Fruit fly (Drosophila melanogaster): ENCODE measurements around the gene tay.

The tay gene

dm6 chrX:15867863-15868262 lies 19.2 kb downstream of the tay start, which contains the start of gene Gapdh2 (continued):
- peak; percentile 99 for TF ChIP-seq CG9139 (GFP tag; optimal IDR thresholded peaks at IDR 0.05)
- TF ChIP-seq eg (GFP tag; IDR thresholded peaks at IDR 0.05), result peak; percentile 100
- peak; percentile 99 for TF ChIP-seq CG11294 (GFP tag; IDR thresholded peaks at IDR 0.05)
- TF ChIP-seq Ets21C (GFP tag; optimal IDR thresholded peaks at IDR 0.05), result peak; percentile 98
- TF ChIP-seq achi (GFP tag; optimal IDR thresholded peaks at IDR 0.05), result peak; percentile 99
- peak; percentile 99 for TF ChIP-seq Sox14 (GFP tag; optimal IDR thresholded peaks at IDR 0.05)
- peak; percentile 100 for TF ChIP-seq CG6276 (GFP tag; optimal IDR thresholded peaks at IDR 0.05)
- peak; percentile 99 for TF ChIP-seq dsx (GFP tag; optimal IDR thresholded peaks at IDR 0.05; ENCODE audit: poor library complexity, severe bottlenecking)
- peak; percentile 99 for TF ChIP-seq Eip75B (GFP tag; optimal IDR thresholded peaks at IDR 0.05)
- peak; percentile 99 for TF ChIP-seq cyc (GFP tag; optimal IDR thresholded peaks at IDR 0.05)
- TF ChIP-seq spab (GFP tag; optimal IDR thresholded peaks at IDR 0.05), result peak; percentile 99
- peak; percentile 100 for TF ChIP-seq Sox102F (GFP tag; optimal IDR thresholded peaks at IDR 0.05)

- peak; percentile 2 for TF ChIP-seq fkh (GFP tag; optimal IDR thresholded peaks at IDR 0.05)
- no peak for TF ChIP-seq CG11902 (GFP tag; optimal IDR thresholded peaks at IDR 0.05)
- TF ChIP-seq dac (GFP tag; optimal IDR thresholded peaks at IDR 0.05), result no peak
- no peak for TF ChIP-seq ss (GFP tag; optimal IDR thresholded peaks at IDR 0.05)
- peak; percentile 22 for TF ChIP-seq Eip93F (GFP tag; optimal IDR thresholded peaks at IDR 0.05)
- no peak for TF ChIP-seq CG6808 (GFP tag; optimal IDR thresholded peaks at IDR 0.05)
- TF ChIP-seq dsx (GFP tag; optimal IDR thresholded peaks at IDR 0.05; ENCODE audit: poor library complexity, severe bottlenecking), result peak; percentile 50
- TF ChIP-seq Sox14 (GFP tag; optimal IDR thresholded peaks at IDR 0.05), result no peak
Measured at dm6 chrX:15866799-15867412, 20.2 kb downstream of the tay start.

dm6 chrX:15866032-15866431 lies 21.1 kb downstream of the tay start:
- TF ChIP-seq CG8319 (GFP tag; optimal IDR thresholded peaks at IDR 0.05) (no peak), net (GFP tag; optimal IDR thresholded peaks at IDR 0.05) (no peak), CG9139 (GFP tag; optimal IDR thresholded peaks at IDR 0.05) (no peak), CG32006 (GFP tag; optimal IDR thresholded peaks at IDR 0.05) (no peak), CG11902 (GFP tag; optimal IDR thresholded peaks at IDR 0.05) (no peak), Eip78C (GFP tag) (peak; percentile 3)

dm6 chrX:15860479-15860878 lies 26.6 kb downstream of the tay start:
- TF ChIP-seq CG32006 (GFP tag; optimal IDR thresholded peaks at IDR 0.05) (peak; percentile 54), CG10669 (GFP tag; optimal IDR thresholded peaks at IDR 0.05) (peak; percentile 53), pdm3 (GFP tag; optimal IDR thresholded peaks at IDR 0.05) (peak; percentile 26), fd85E (GFP tag; optimal IDR thresholded peaks at IDR 0.05) (no peak), CG31627 (GFP tag; optimal IDR thresholded peaks at IDR 0.05) (no peak), CG7368 (GFP tag; optimal IDR thresholded peaks at IDR 0.05) (peak; percentile 54), vri (GFP tag; optimal IDR thresholded peaks at IDR 0.05) (peak; percentile 64), CG6808 (GFP tag; optimal IDR thresholded peaks at IDR 0.05) (peak; percentile 74), CG6163 (GFP tag; IDR thresholded peaks at IDR 0.05) (peak; percentile 84), CG1621 (tag; optimal IDR thresholded peaks at IDR 0.05) (peak; percentile 65), esn (GFP tag; optimal IDR thresholded peaks at IDR 0.05) (peak; percentile 15), acj6 (GFP tag; optimal IDR thresholded peaks at IDR 0.05) (no peak), eg (GFP tag; IDR thresholded peaks at IDR 0.05) (no peak; the same call in 2 of the 3 replicates), Met (GFP tag; optimal IDR thresholded peaks at IDR 0.05) (peak; percentile 21), achi (GFP tag; optimal IDR thresholded peaks at IDR 0.05) (peak; percentile 36), CG6792 (GFP tag; optimal IDR thresholded peaks at IDR 0.05) (no peak), CG11902 (GFP tag; optimal IDR thresholded peaks at IDR 0.05) (no peak), lz (GFP tag; optimal IDR thresholded peaks at IDR 0.05) (peak; percentile 20), CG4318 (GFP tag; optimal IDR thresholded peaks at IDR 0.05) (no peak), ss (GFP tag; optimal IDR thresholded peaks at IDR 0.05) (peak; percentile 70 to 82), OdsH (GFP tag; optimal IDR thresholded peaks at IDR 0.05) (no peak), Eip93F (GFP tag; optimal IDR thresholded peaks at IDR 0.05) (peak; percentile 48), Blimp-1 (GFP tag; optimal IDR thresholded peaks at IDR 0.05) (peak; percentile 29), CG9139 (GFP tag; optimal IDR thresholded peaks at IDR 0.05) (peak; percentile 77), Eip75B (GFP tag; optimal IDR thresholded peaks at IDR 0.05) (peak; percentile 69), Sox14 (GFP tag; optimal IDR thresholded peaks at IDR 0.05) (peak; percentile 86), Lpt (GFP tag; optimal IDR thresholded peaks at IDR 0.05) (peak; percentile 67), CG8632 (GFP tag; optimal IDR thresholded peaks at IDR 0.05) (peak; percentile 36), CG11762 (GFP tag; optimal IDR thresholded peaks at IDR 0.05; ENCODE audit: insufficient read depth) (no peak), Sox15 (GFP tag; optimal IDR thresholded peaks at IDR 0.05) (no peak), CG3032 (tag; optimal IDR thresholded peaks at IDR 0.05) (peak; percentile 55)

All from whole organism, prepupa.